Fruit fly (Drosophila melanogaster): ENCODE measurements around the gene CG32024.

The CG32024 gene

dm6 chr3L:8827133-8827867 lies 19.9 kb downstream of the CG32024 start, which contains the start of gene dally (continued):
- no peak for TF ChIP-seq p53 (GFP tag; optimal IDR thresholded peaks at IDR 0.05)
- peak; percentile 2 for TF ChIP-seq tap (tag; optimal IDR thresholded peaks at IDR 0.05)
- peak; percentile 63 for TF ChIP-seq CG4282 (GFP tag; optimal IDR thresholded peaks at IDR 0.05)
- no peak for TF ChIP-seq Oli (tag; optimal IDR thresholded peaks at IDR 0.05)
- peak; percentile 88 for TF ChIP-seq chinmo (GFP tag; IDR thresholded peaks at IDR 0.05; ENCODE audit: partially characterized antibody)
- TF ChIP-seq CG18011 (GFP tag; optimal IDR thresholded peaks at IDR 0.05), result no peak
- TF ChIP-seq CG13894 (tag; optimal IDR thresholded peaks at IDR 0.05), result peak; percentile 64
- no peak for TF ChIP-seq psq (GFP tag; optimal IDR thresholded peaks at IDR 0.05)
- no peak for TF ChIP-seq Mes4 (GFP tag; optimal IDR thresholded peaks at IDR 0.05)
- no peak for TF ChIP-seq Elba2 (GFP tag; optimal IDR thresholded peaks at IDR 0.05)
- no peak for TF ChIP-seq pum (GFP tag; optimal IDR thresholded peaks at IDR 0.05)
- no peak for TF ChIP-seq Myb (GFP tag; optimal IDR thresholded peaks at IDR 0.05)
- no peak for TF ChIP-seq CG8290 (GFP tag; optimal IDR thresholded peaks at IDR 0.05)
- TF ChIP-seq CG8290 (tag; optimal IDR thresholded peaks at IDR 0.05), result peak in 1 of 2 experiments; percentile 76
- TF ChIP-seq CG10979 (tag; optimal IDR thresholded peaks at IDR 0.05), result peak; percentile 26
- peak in 1 of 2 experiments; percentile 2 for TF ChIP-seq dpn (GFP tag; optimal IDR thresholded peaks at IDR 0.05)
- TF ChIP-seq CG32772 (GFP tag; IDR thresholded peaks at IDR 0.05), result no peak
- no peak for TF ChIP-seq zfh2 (GFP tag; optimal IDR thresholded peaks at IDR 0.05)
- TF ChIP-seq Lpt (GFP tag; optimal IDR thresholded peaks at IDR 0.05), result no peak
- peak; percentile 36; the same call in 1 of the 3 replicates for TF ChIP-seq CG11695 (GFP tag; IDR thresholded peaks at IDR 0.05)
- peak; percentile 16 for TF ChIP-seq CG3281 (GFP tag; optimal IDR thresholded peaks at IDR 0.05)
- peak; percentile 69 for TF ChIP-seq CG2199 (GFP tag; IDR thresholded peaks at IDR 0.05)
- TF ChIP-seq trh (GFP tag; optimal IDR thresholded peaks at IDR 0.05), result no peak
- peak; percentile 2 for TF ChIP-seq CG2202 (tag; optimal IDR thresholded peaks at IDR 0.05)
- no peak for TF ChIP-seq Taf1 (GFP tag; IDR thresholded peaks at IDR 0.05)
- peak; percentile 28 for TF ChIP-seq CG34376 (GFP tag; optimal IDR thresholded peaks at IDR 0.05)
- peak; percentile 19 for TF ChIP-seq BEAF-32 (GFP tag; optimal IDR thresholded peaks at IDR 0.05)
- TF ChIP-seq Camta (GFP tag; optimal IDR thresholded peaks at IDR 0.05), result no peak
- TF ChIP-seq Ets97D (GFP tag; optimal IDR thresholded peaks at IDR 0.05), result peak; percentile 10
- peak; percentile 78 for TF ChIP-seq chm (GFP tag; IDR thresholded peaks at IDR 0.05)
- TF ChIP-seq nmo (GFP tag; optimal IDR thresholded peaks at IDR 0.05), result no peak
- TF ChIP-seq usp (GFP tag; optimal IDR thresholded peaks at IDR 0.05), result no peak
- no peak for TF ChIP-seq sima (GFP tag; optimal IDR thresholded peaks at IDR 0.05)
- TF ChIP-seq NC2α (GFP tag; optimal IDR thresholded peaks at IDR 0.05), result no peak
- TF ChIP-seq shn (GFP tag; optimal IDR thresholded peaks at IDR 0.05), result no peak
- peak; percentile 23 for TF ChIP-seq Nf-YC (tag; optimal IDR thresholded peaks at IDR 0.05)
- TF ChIP-seq eyg (GFP tag; optimal IDR thresholded peaks at IDR 0.05), result no peak
- no peak for TF ChIP-seq wor (GFP tag; IDR thresholded peaks at IDR 0.05)
- TF ChIP-seq tll (GFP tag; optimal IDR thresholded peaks at IDR 0.05), result peak in 1 of 2 experiments; percentile 87
- no peak for TF ChIP-seq CG4730 (GFP tag; IDR thresholded peaks at IDR 0.05)
- no peak for TF ChIP-seq chif (GFP tag; optimal IDR thresholded peaks at IDR 0.05)
- TF ChIP-seq yki (optimal IDR thresholded peaks at IDR 0.05), result peak; percentile 64
- TF ChIP-seq disco-r (GFP tag; optimal IDR thresholded peaks at IDR 0.05), result no peak
- 0 out of 2 replicates have a peak, but pooled peaks have one; percentile 24 for TF ChIP-seq sim (GFP tag; IDR thresholded peaks at IDR 0.05)
- peak; percentile 10 for TF ChIP-seq CHES-1-like (GFP tag; optimal IDR thresholded peaks at IDR 0.05)
- TF ChIP-seq CG11723 (GFP tag; optimal IDR thresholded peaks at IDR 0.05), result no peak
- peak; percentile 57 for TF ChIP-seq hkb (optimal IDR thresholded peaks at IDR 0.05)
- TF ChIP-seq hkb (GFP tag; IDR thresholded peaks at IDR 0.05), result peak; percentile 68
- no peak for TF ChIP-seq Doc3 (GFP tag; IDR thresholded peaks at IDR 0.05; ENCODE audit: partially characterized antibody)
- no peak for TF ChIP-seq D19B (GFP tag; optimal IDR thresholded peaks at IDR 0.05)
- TF ChIP-seq CG8359 (GFP tag; optimal IDR thresholded peaks at IDR 0.05; ENCODE audit: borderline replicate concordance), result peak; percentile 48

Data from whole organism, embryonic.